Worm (Caenorhabditis elegans): ENCODE data around the gene Y55B1BL.2.

Gene Y55B1BL.2

ce11 chrIII:432988-433387 lies 30.4 kb downstream of the Y55B1BL.2 start (continued):
- TF ChIP-seq snpc-1.3 (tag; optimal IDR thresholded peaks at IDR 0.05; ENCODE audit: insufficient read depth) (no peak), let-526 (GFP tag; IDR thresholded peaks at IDR 0.05) (no peak), lin-26 (GFP tag; IDR thresholded peaks at IDR 0.05) (peak; percentile 27; the same call in 1 of the 2 replicates), lin-54 (GFP tag; optimal IDR thresholded peaks at IDR 0.05) (peak; percentile 30), ZK185.1 (tag; optimal IDR thresholded peaks at IDR 0.05; ENCODE audit: poor library complexity, severe bottlenecking) (peak; percentile 28), nhr-80 (tag; optimal IDR thresholded peaks at IDR 0.05) (peak; percentile 40), egrh-3 (GFP tag; IDR thresholded peaks at IDR 0.05) (peak; percentile 89), egl-44 (GFP tag; IDR thresholded peaks at IDR 0.05) (peak; percentile 42; the same call in 1 of the 2 replicates), zfh-2 (GFP tag; conservative IDR thresholded peaks at IDR 0.05) (peak; percentile 97)

- TF ChIP-seq ama-1 (optimal IDR thresholded peaks at IDR 0.05) (no peak), ama-1 (GFP tag; optimal IDR thresholded peaks at IDR 0.05) (no peak), ztf-22 (GFP tag; optimal IDR thresholded peaks at IDR 0.05) (no peak), K11D2.4 (GFP tag; IDR thresholded peaks at IDR 0.05) (0 out of 2 replicates have a peak, but pooled peaks have one; percentile 14), madf-10 (tag; optimal IDR thresholded peaks at IDR 0.05) (no peak), aptf-3 (GFP tag; IDR thresholded peaks at IDR 0.05) (no peak), B0019.2 (GFP tag; conservative IDR thresholded peaks at IDR 0.05) (no peak), snpc-1.1 (tag; optimal IDR thresholded peaks at IDR 0.05; ENCODE audit: insufficient read depth) (no peak), atf-7 (tag; optimal IDR thresholded peaks at IDR 0.05) (no peak), hmg-1.2 (GFP tag; IDR thresholded peaks at IDR 0.05) (peak; percentile 40; the same call in 1 of the 2 replicates)
Measured at ce11 chrIII:434361-434941, 31.9 kb downstream of the Y55B1BL.2 start, which contains the start of gene affl-2. TSS of gene affl-2 (plus strand) at chrIII:434891.

ce11 chrIII:437033-437432 lies 34.5 kb downstream of the Y55B1BL.2 start:
- peak; percentile 70 for TF ChIP-seq zfh-2 (GFP tag; conservative IDR thresholded peaks at IDR 0.05)
- TF ChIP-seq ccch-3 (GFP tag; optimal IDR thresholded peaks at IDR 0.05) = no peak

- no peak for TF ChIP-seq lsy-27 (tag; optimal IDR thresholded peaks at IDR 0.05; ENCODE audit: borderline replicate concordance, insufficient read depth)
- no peak for TF ChIP-seq ceh-40 (GFP tag; IDR thresholded peaks at IDR 0.05)
- no peak for TF ChIP-seq sea-2 (GFP tag; IDR thresholded peaks at IDR 0.05)
Measured at ce11 chrIII:439926-440325, 37.4 kb downstream of the Y55B1BL.2 start, which contains the start of gene affl-1. TSS of gene affl-1 (plus strand) at chrIII:440226.

- TF ChIP-seq F57A8.1 (GFP tag; optimal IDR thresholded peaks at IDR 0.05) = no peak
- no peak for TF ChIP-seq zfh-2 (GFP tag; conservative IDR thresholded peaks at IDR 0.05)
- TF ChIP-seq mes-4 (tag; optimal IDR thresholded peaks at IDR 0.05) = no peak
- TF ChIP-seq tbx-9 (tag; optimal IDR thresholded peaks at IDR 0.05; ENCODE audit: borderline replicate concordance) = no peak
- no peak for TF ChIP-seq hlh-26 (GFP tag; conservative IDR thresholded peaks at IDR 0.05)
- TF ChIP-seq dpl-1 (GFP tag; optimal IDR thresholded peaks at IDR 0.05) = no peak
- TF ChIP-seq nhr-90 (tag; optimal IDR thresholded peaks at IDR 0.05) = no peak
- no peak for TF ChIP-seq dpff-1 (tag; optimal IDR thresholded peaks at IDR 0.05)
- no peak for TF ChIP-seq F23B12.7 (tag; optimal IDR thresholded peaks at IDR 0.05; ENCODE audit: insufficient read depth)
- TF ChIP-seq snpc-4 (GFP tag; optimal IDR thresholded peaks at IDR 0.05) = no peak
- no peak for TF ChIP-seq snpc-4 (tag; optimal IDR thresholded peaks at IDR 0.05)
- TF ChIP-seq F10E7.11 (tag; optimal IDR thresholded peaks at IDR 0.05) = no peak
- TF ChIP-seq let-526 (GFP tag; IDR thresholded peaks at IDR 0.05) = no peak
Measured at ce11 chrIII:444101-444500, 41.5 kb downstream of the Y55B1BL.2 start, which contains the start of gene Y55B1BR.8. TSS of gene Y55B1BR.8 (plus strand) at chrIII:444401.

All from whole organism, young adult.